Worm (Caenorhabditis elegans): ENCODE results near the gene rap-3.

DNA sequence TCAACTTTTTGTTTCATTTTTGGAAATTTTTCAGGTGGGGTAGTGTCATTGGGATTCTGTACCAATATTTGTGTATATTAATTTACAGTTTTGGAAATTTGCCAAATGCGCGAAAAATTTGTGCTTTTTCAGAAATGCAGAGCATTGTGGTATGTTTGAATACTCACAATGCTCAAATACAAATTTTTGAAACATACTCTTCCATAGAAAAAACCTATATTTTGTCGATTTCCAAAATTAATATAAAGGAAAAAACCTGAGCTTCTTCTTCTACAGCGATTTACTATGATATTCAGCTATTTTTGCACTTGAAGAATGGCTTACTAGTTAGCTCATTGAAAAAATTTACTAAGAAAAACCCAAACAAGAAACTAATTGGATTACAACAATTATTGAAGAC lies 35.9 kb downstream of the rap-3 start:
- no peak for TF ChIP-seq snpc-4 (tag; optimal IDR thresholded peaks at IDR 0.05)
- no peak for TF ChIP-seq ceh-82 (tag; optimal IDR thresholded peaks at IDR 0.05)
- no peak for TF ChIP-seq pha-4 (GFP tag; IDR thresholded peaks at IDR 0.05)
- no peak for TF ChIP-seq pha-4 (tag; optimal IDR thresholded peaks at IDR 0.05)
- no peak for TF ChIP-seq fos-1 (tag; optimal IDR thresholded peaks at IDR 0.05)
- no peak for TF ChIP-seq dve-1 (tag; optimal IDR thresholded peaks at IDR 0.05; ENCODE audit: insufficient read depth)
- no peak for TF ChIP-seq egl-27 (tag; optimal IDR thresholded peaks at IDR 0.05)
- TF ChIP-seq ztf-11 (tag; optimal IDR thresholded peaks at IDR 0.05): no peak
- TF ChIP-seq skn-1 (tag; optimal IDR thresholded peaks at IDR 0.05): no peak
- no peak for TF ChIP-seq ceh-32 (tag; optimal IDR thresholded peaks at IDR 0.05; ENCODE audit: poor library complexity)
- no peak for TF ChIP-seq zag-1 (tag; optimal IDR thresholded peaks at IDR 0.05)
- no peak for TF ChIP-seq nhr-77 (tag; optimal IDR thresholded peaks at IDR 0.05)
- TF ChIP-seq unc-62 (GFP tag; optimal IDR thresholded peaks at IDR 0.05 in 1 of 2): no peak
- TF ChIP-seq unc-62 (tag; optimal IDR thresholded peaks at IDR 0.05): no peak
- no peak for TF ChIP-seq hmg-1.1 (GFP tag; IDR thresholded peaks at IDR 0.05)
- no peak for TF ChIP-seq lsy-2 (tag; optimal IDR thresholded peaks at IDR 0.05)
